Worm (Caenorhabditis elegans) whole organism, L2 larva: ENCODE data around the gene luc-7L3.
A peak's percentile ranks its signal among the peaks of the same experiment; 100 is the strongest.

ENCODE experiments used
- C34F6.9 ChIP-seq: fragments of 150-350 bp; optimal IDR thresholded peaks from 2 replicates; lab custom pipeline; 2014; ENCODE audit warnings: missing biosample characterization, missing genetic modification characterization
- F13H6.1 ChIP-seq: sonication (generic microtip); optimal IDR thresholded peaks from 2 replicates; lab custom pipeline; 2016; ENCODE audit warnings: missing genetic modification characterization, missing compliant biosample characterization
- R02D3.7 ChIP-seq: fragments of 150-350 bp; optimal IDR thresholded peaks from 2 replicates; lab custom pipeline; 2014; ENCODE audit warnings: missing biosample characterization, missing genetic modification characterization
- Y55F3AM.14 ChIP-seq: fragments of 200-800 bp; sonication (Bioruptor generic); optimal IDR thresholded peaks from 2 replicates; lab custom pipeline; 2018; ENCODE audit warnings: mild to moderate bottlenecking, missing genetic modification characterization, missing compliant biosample characterization
- alr-1 ChIP-seq: fragments of 150-350 bp; optimal IDR thresholded peaks from 2 replicates; lab custom pipeline; 2014; ENCODE audit warnings: missing biosample characterization, missing genetic modification characterization
- aly-2 ChIP-seq: fragments of 150-350 bp; optimal IDR thresholded peaks from 2 replicates; lab custom pipeline; 2014; ENCODE audit warnings: missing biosample characterization, missing genetic modification characterization
- ama-1 ChIP-seq: fragments of 150-350 bp; optimal IDR thresholded peaks from 2 replicates; lab custom pipeline; 2018; ENCODE audit warnings: inconsistent platforms
- blmp-1 ChIP-seq: sonication (generic microtip); optimal IDR thresholded peaks from 2 replicates; lab custom pipeline; 2017; ENCODE audit warnings: missing genetic modification characterization, mild to moderate bottlenecking, missing compliant biosample characterization, antibody characterized with exemption, moderate library complexity; ENCODE audit not compliant: insufficient read depth
- ceh-16 ChIP-seq: fragments of 150-350 bp; optimal IDR thresholded peaks from 2 replicates; lab custom pipeline; 2014; ENCODE audit warnings: missing biosample characterization, missing genetic modification characterization
- ceh-82 ChIP-seq: fragments of 150-350 bp; optimal IDR thresholded peaks from 2 replicates; lab custom pipeline; 2014; ENCODE audit warnings: missing biosample characterization, missing genetic modification characterization
- dmd-4 ChIP-seq: sonication (generic microtip); optimal IDR thresholded peaks from 2 replicates; lab custom pipeline; 2017; ENCODE audit warnings: missing biosample characterization, missing genetic modification characterization
- elt-3 ChIP-seq: sonication (generic microtip); optimal IDR thresholded peaks from 2 replicates; lab custom pipeline; 2017; ENCODE audit warnings: missing biosample characterization, missing genetic modification characterization
- fos-1 ChIP-seq: fragments of 150-350 bp; optimal IDR thresholded peaks from 2 replicates; lab custom pipeline; 2014; ENCODE audit warnings: missing biosample characterization, missing genetic modification characterization
- gmeb-1 ChIP-seq: fragments of 150-350 bp; optimal IDR thresholded peaks from 2 replicates; lab custom pipeline; 2014; ENCODE audit warnings: missing biosample characterization, missing genetic modification characterization
- lin-13 ChIP-seq: fragments of 150-350 bp; optimal IDR thresholded peaks from 2 replicates; lab custom pipeline; 2014; ENCODE audit warnings: missing biosample characterization, missing genetic modification reagents, missing genetic modification characterization
- lin-39 ChIP-seq: fragments of 150-350 bp; optimal IDR thresholded peaks from 2 replicates; lab custom pipeline; 2014; ENCODE audit warnings: missing biosample characterization, missing genetic modification reagents, missing genetic modification characterization
- lsy-2 ChIP-seq, 2 experiments: fragments of 150-350 bp in 1 of 2; sonication (generic microtip) in 1 of 2; optimal IDR thresholded peaks; 2 replicates each; lab custom pipeline; 2014 to 2017; ENCODE audit warnings: missing biosample characterization in 2 of 2, missing genetic modification characterization in 2 of 2
- mab-5 ChIP-seq: fragments of 150-350 bp; optimal IDR thresholded peaks from 2 replicates; lab custom pipeline; 2014; ENCODE audit warnings: missing biosample characterization, missing genetic modification characterization
- mbf-1 ChIP-seq: sonication (generic microtip); optimal IDR thresholded peaks from 2 replicates; lab custom pipeline; 2017; ENCODE audit warnings: missing biosample characterization, missing genetic modification characterization
- mdl-1 ChIP-seq, 2 experiments: fragments of 150-350 bp in 1 of 2; sonication (generic microtip) in 1 of 2; optimal IDR thresholded peaks; 2 replicates each; lab custom pipeline; 2017; ENCODE audit warnings: missing biosample characterization in 2 of 2, missing genetic modification characterization in 2 of 2
- nhr-10 ChIP-seq: sonication (generic microtip); optimal IDR thresholded peaks from 2 replicates; lab custom pipeline; 2017; ENCODE audit warnings: missing biosample characterization, missing genetic modification characterization
- nhr-11 ChIP-seq: fragments of 150-350 bp; optimal IDR thresholded peaks from 2 replicates; lab custom pipeline; 2014; ENCODE audit warnings: missing biosample characterization, missing genetic modification characterization
- nhr-12 ChIP-seq: fragments of 150-350 bp; optimal IDR thresholded peaks from 2 replicates; lab custom pipeline; 2014; ENCODE audit warnings: missing biosample characterization, missing genetic modification characterization
- nhr-129 ChIP-seq: fragments of 150-350 bp; optimal IDR thresholded peaks from 2 replicates; lab custom pipeline; 2014; ENCODE audit warnings: missing biosample characterization, missing genetic modification characterization
- nhr-21 ChIP-seq: fragments of 150-350 bp; optimal IDR thresholded peaks from 2 replicates; lab custom pipeline; 2014; ENCODE audit warnings: missing biosample characterization, missing genetic modification characterization
- nhr-23 ChIP-seq: fragments of 150-350 bp; optimal IDR thresholded peaks from 2 replicates; lab custom pipeline; 2014; ENCODE audit warnings: missing biosample characterization, missing genetic modification reagents, missing genetic modification characterization
- nhr-25 ChIP-seq: fragments of 150-350 bp; sonication (generic microtip); optimal IDR thresholded peaks from 3 replicates; lab custom pipeline; 2014; ENCODE audit warnings: missing biosample characterization, missing genetic modification characterization
- nhr-77 ChIP-seq: fragments of 150-350 bp; optimal IDR thresholded peaks from 2 replicates; lab custom pipeline; 2014; ENCODE audit warnings: missing biosample characterization, missing genetic modification characterization
- peb-1 ChIP-seq: fragments of 150-350 bp; optimal IDR thresholded peaks from 2 replicates; lab custom pipeline; 2014; ENCODE audit warnings: missing biosample characterization, missing genetic modification characterization
- sem-4 ChIP-seq: fragments of 150-350 bp; optimal IDR thresholded peaks from 2 replicates; lab custom pipeline; 2014; ENCODE audit warnings: missing biosample characterization, missing genetic modification reagents, missing genetic modification characterization
- sma-3 ChIP-seq: sonication (generic microtip); optimal IDR thresholded peaks from 2 replicates; lab custom pipeline; 2016; ENCODE audit warnings: missing genetic modification reagents, missing genetic modification characterization, missing compliant biosample characterization
- sma-9 ChIP-seq, 2 experiments: fragments of 150-350 bp in 1 of 2; sonication (generic microtip) in 1 of 2; optimal IDR thresholded peaks; 2 replicates each; lab custom pipeline; 2014 to 2016; ENCODE audit warnings: missing genetic modification characterization in 2 of 2, mild to moderate bottlenecking in 1 of 2, missing biosample characterization in 1 of 2, missing compliant biosample characterization in 1 of 2, missing genetic modification reagents in 1 of 2, moderate library complexity in 1 of 2
- unc-39 ChIP-seq: fragments of 150-350 bp; optimal IDR thresholded peaks from 2 replicates; lab custom pipeline; 2014; ENCODE audit warnings: missing biosample characterization, missing genetic modification characterization
- unc-55 ChIP-seq: fragments of 150-350 bp; sonication (generic microtip); optimal IDR thresholded peaks from 3 replicates; lab custom pipeline; 2014; ENCODE audit warnings: missing biosample characterization, missing genetic modification reagents, missing genetic modification characterization
- unc-62 ChIP-seq: fragments of 150-350 bp; optimal IDR thresholded peaks from 2 replicates; lab custom pipeline; 2014; ENCODE audit warnings: missing biosample characterization, missing genetic modification reagents, missing genetic modification characterization
- zag-1 ChIP-seq: fragments of 150-350 bp; optimal IDR thresholded peaks from 2 replicates; lab custom pipeline; 2014; ENCODE audit warnings: missing biosample characterization, missing genetic modification characterization
- ztf-1 ChIP-seq: fragments of 200-800 bp; sonication (Bioruptor generic); conservative IDR thresholded peaks from 2 replicates; pipeline ENCODE4 v1.3.6; 2022; ENCODE audit warnings: missing genetic modification characterization, missing compliant biosample characterization
- ztf-11 ChIP-seq: sonication (generic microtip); optimal IDR thresholded peaks from 2 replicates; lab custom pipeline; 2017; ENCODE audit warnings: missing biosample characterization, missing genetic modification characterization

The luc-7L3 gene

ce11 chrII:69354-69753 is 28.5 kb downstream of the luc-7L3 start, which contains the start of gene egl-26:
Gene egl-26 (plus strand): TSS chrII:69654.
- TF ChIP-seq fos-1 (tag; lab: Kevin White, UChicago) (no peak), dmd-4 (no peak), ceh-82 (tag; lab: Kevin White, UChicago) (no peak), unc-55 (no peak)
- TF ChIP-seq, all 48 proteins: peak for 0

DNA sequence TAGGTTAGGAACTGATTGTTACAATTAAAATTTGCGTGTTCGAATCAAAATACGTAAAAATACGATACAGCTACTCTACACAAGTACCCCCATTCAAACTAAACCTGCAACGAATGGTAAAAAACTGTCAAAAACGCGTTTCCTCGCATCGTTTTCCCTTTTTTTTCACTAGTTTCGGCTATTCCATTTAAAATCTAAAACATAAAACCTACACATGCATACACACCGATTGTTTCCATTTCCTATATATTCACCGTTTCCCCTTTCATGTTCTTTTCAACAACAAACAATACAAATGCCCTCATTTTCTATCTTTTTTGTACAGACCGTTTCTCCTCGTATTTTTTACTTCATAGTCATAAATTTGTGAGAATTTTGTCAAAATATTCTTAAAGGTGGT is 29.1 kb downstream of the luc-7L3 start:
- no peak for TF ChIP-seq dmd-4
- TF ChIP-seq nhr-25 (tag; lab: Kevin White, UChicago) = no peak
- no peak for TF ChIP-seq nhr-129 (tag; lab: Kevin White, UChicago)
- TF ChIP-seq aly-2 (tag; lab: Kevin White, UChicago) = no peak
- TF ChIP-seq lin-39 (tag; lab: Kevin White, UChicago) = no peak
- TF ChIP-seq ceh-82 (tag; lab: Kevin White, UChicago) = no peak
- no peak for TF ChIP-seq nhr-12 (tag; lab: Kevin White, UChicago)
- no peak for TF ChIP-seq ztf-11 (tag; lab: Kevin White, UChicago)
- TF ChIP-seq mbf-1 (tag; lab: Kevin White, UChicago) = no peak
- TF ChIP-seq zag-1 (tag; lab: Kevin White, UChicago) = no peak
- TF ChIP-seq elt-3 (tag; lab: Kevin White, UChicago) = no peak
- TF ChIP-seq fos-1 (tag; lab: Kevin White, UChicago) = no peak
- no peak for TF ChIP-seq sma-9 (GFP tag; optimal IDR thresholded peaks at IDR 0.05; lab: Kevin White, UChicago)
- TF ChIP-seq sma-9 (tag; optimal IDR thresholded peaks at IDR 0.05; lab: Kevin White, UChicago) = no peak
- TF ChIP-seq mdl-1 (tag; optimal IDR thresholded peaks at IDR 0.05; lab: Kevin White, UChicago) = no peak
- no peak for TF ChIP-seq gmeb-1 (tag; lab: Kevin White, UChicago)
- TF ChIP-seq ama-1 = no peak
- no peak for TF ChIP-seq nhr-77 (tag; lab: Kevin White, UChicago)
- TF ChIP-seq nhr-21 (tag; lab: Kevin White, UChicago) = no peak

DNA sequence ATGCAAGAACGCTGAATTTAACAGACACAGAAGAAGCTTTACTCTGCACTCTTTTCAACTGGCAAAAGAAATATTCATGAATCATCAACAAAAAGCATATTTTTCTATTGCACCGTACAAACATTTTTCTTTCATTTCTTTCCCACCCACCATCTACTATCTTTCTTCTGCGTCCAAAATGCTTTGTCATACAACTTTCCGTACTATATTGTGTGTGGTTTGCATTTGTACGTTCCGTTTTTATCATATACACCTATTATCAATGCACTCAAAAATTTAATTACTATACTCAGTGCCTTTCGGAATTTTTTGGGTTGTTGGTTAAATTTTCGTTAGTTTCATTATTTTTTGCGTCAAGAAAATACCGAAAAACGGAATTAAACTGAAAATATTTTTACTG is 30.2 kb downstream of the luc-7L3 start:
- TF ChIP-seq sem-4 (tag; lab: Kevin White, UChicago) = no peak
- no peak for TF ChIP-seq nhr-11 (tag; lab: Kevin White, UChicago)
- peak; percentile 91 for TF ChIP-seq fos-1 (tag; lab: Kevin White, UChicago)
- no peak for TF ChIP-seq ceh-16 (tag; lab: Kevin White, UChicago)

DNA sequence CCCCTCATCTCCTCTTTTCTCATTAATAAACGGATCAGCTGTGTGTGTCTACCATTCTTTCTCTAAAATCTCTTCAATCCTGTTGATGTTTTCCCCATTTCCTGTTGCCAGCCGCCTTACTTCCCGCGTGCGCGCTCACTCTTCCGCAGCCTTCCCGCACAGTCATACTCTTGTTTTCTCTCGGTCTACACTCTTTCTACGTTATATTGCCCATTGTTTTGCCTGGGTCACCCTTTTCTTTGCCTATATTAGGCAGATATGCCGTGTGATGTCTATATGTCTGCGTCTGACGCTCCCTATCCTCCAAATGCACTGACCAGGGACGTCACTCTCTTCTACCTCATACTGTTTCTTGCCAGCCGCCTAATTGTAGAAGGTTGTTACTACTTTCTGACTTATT is 31.5 kb downstream of the luc-7L3 start:
- no peak for TF ChIP-seq lin-39 (tag; lab: Kevin White, UChicago)
- peak; percentile 23 for TF ChIP-seq Y55F3AM.14 (GFP tag; lab: Kevin White, UChicago)
- peak; percentile 95 for TF ChIP-seq peb-1 (tag; lab: Kevin White, UChicago)
- peak; percentile 67 for TF ChIP-seq nhr-21 (tag; lab: Kevin White, UChicago)
- peak; percentile 73 for TF ChIP-seq nhr-25 (tag; lab: Kevin White, UChicago)
- TF ChIP-seq mdl-1 (tag; optimal IDR thresholded peaks at IDR 0.05; lab: Kevin White, UChicago) = peak in 1 of 2 experiments; percentile 29
- peak; percentile 29 for TF ChIP-seq C34F6.9 (tag; lab: Kevin White, UChicago)
- TF ChIP-seq fos-1 (tag; lab: Kevin White, UChicago) = peak; percentile 78
- TF ChIP-seq unc-39 (tag; lab: Kevin White, UChicago) = no peak
- TF ChIP-seq F13H6.1 = peak; percentile 41
- peak; percentile 68 for TF ChIP-seq sem-4 (tag; lab: Kevin White, UChicago)
- TF ChIP-seq blmp-1 (tag; lab: Kevin White, UChicago) = peak; percentile 63
- TF ChIP-seq sma-3 (GFP tag; lab: Kevin White, UChicago) = peak; percentile 71
- TF ChIP-seq lsy-2 (tag; optimal IDR thresholded peaks at IDR 0.05; lab: Kevin White, UChicago) = peak in 1 of 2 experiments; percentile 40
- TF ChIP-seq nhr-11 (tag; lab: Kevin White, UChicago) = no peak

ce11 chrII:65484-65883 is 32.3 kb downstream of the luc-7L3 start:
- peak; percentile 76 for TF ChIP-seq fos-1 (tag; lab: Kevin White, UChicago)
- no peak for TF ChIP-seq nhr-23 (tag; lab: Kevin White, UChicago)
- no peak for TF ChIP-seq C34F6.9 (tag; lab: Kevin White, UChicago)

- TF ChIP-seq unc-39 (tag; lab: Kevin White, UChicago) = no peak
- TF ChIP-seq ztf-11 (tag; lab: Kevin White, UChicago) = no peak
- no peak for TF ChIP-seq Y55F3AM.14 (GFP tag; lab: Kevin White, UChicago)
- TF ChIP-seq nhr-10 (tag; lab: Kevin White, UChicago) = no peak
- TF ChIP-seq nhr-23 (tag; lab: Kevin White, UChicago) = no peak
- no peak for TF ChIP-seq lin-13
- TF ChIP-seq R02D3.7 (tag; lab: Kevin White, UChicago) = no peak
- TF ChIP-seq mbf-1 (tag; lab: Kevin White, UChicago) = no peak
- no peak for TF ChIP-seq unc-62 (GFP tag; lab: Kevin White, UChicago)
- TF ChIP-seq gmeb-1 (tag; lab: Kevin White, UChicago) = no peak
- no peak for TF ChIP-seq blmp-1 (tag; lab: Kevin White, UChicago)
- no peak for TF ChIP-seq mab-5 (tag; lab: Kevin White, UChicago)
- TF ChIP-seq alr-1 (tag; lab: Kevin White, UChicago) = no peak
- no peak for TF ChIP-seq ztf-1 (GFP tag; lab: Robert Waterston, UW)
- TF ChIP-seq elt-3 (tag; lab: Kevin White, UChicago) = no peak
- no peak for TF ChIP-seq ama-1
- TF ChIP-seq nhr-129 (tag; lab: Kevin White, UChicago) = no peak
- TF ChIP-seq nhr-12 (tag; lab: Kevin White, UChicago) = no peak
- TF ChIP-seq C34F6.9 (tag; lab: Kevin White, UChicago) = no peak
- no peak for TF ChIP-seq nhr-11 (tag; lab: Kevin White, UChicago)
These were observed 36.8 kb downstream of the luc-7L3 start, which contains the start of gene C23H3.2 for ce11 chrII:61013-61412. Gene C23H3.2 (plus strand): TSS chrII:61313.
